Fruit fly (Drosophila melanogaster) whole organism, prepupa: ENCODE results near the gene CG12951.

Experiments used
- Blimp-1 ChIP-seq: fragments of 200-800 bp; sonication (Bioruptor generic); optimal IDR thresholded peaks from 3 replicates; lab custom pipeline; 2017; ENCODE audit warnings: missing biosample characterization, missing genetic modification characterization, mild to moderate bottlenecking, moderate library complexity, missing genetic modification reagents
- CG10631 ChIP-seq: fragments of 200-800 bp; sonication (Bioruptor generic); optimal IDR thresholded peaks from 2 replicates; lab custom pipeline; 2016; ENCODE audit warnings: missing biosample characterization, missing genetic modification characterization
- CG10669 ChIP-seq: fragments of 200-800 bp; sonication (Bioruptor generic); optimal IDR thresholded peaks from 3 replicates; lab custom pipeline; 2018; ENCODE audit warnings: missing biosample characterization, mild to moderate bottlenecking, missing genetic modification characterization, moderate library complexity
- CG11762 ChIP-seq: fragments of 200-800 bp; sonication (Bioruptor generic); optimal IDR thresholded peaks from 3 replicates; lab custom pipeline; 2016; ENCODE audit warnings: missing biosample characterization, missing genetic modification characterization; ENCODE audit not compliant: insufficient read depth
- CG15336 ChIP-seq: fragments of 200-800 bp; sonication (Bioruptor generic); IDR thresholded peaks from 2 replicates; pipeline ENCODE4 v1.3.6; 2022; ENCODE audit warnings: missing biosample characterization, missing genetic modification characterization
- CG16779 ChIP-seq: fragments of 200-800 bp; sonication (Bioruptor generic); optimal IDR thresholded peaks from 3 replicates; lab custom pipeline; 2017; ENCODE audit warnings: missing biosample characterization, mild to moderate bottlenecking, missing genetic modification characterization
- CG3032 ChIP-seq: fragments of 200-800 bp; optimal IDR thresholded peaks from 2 replicates; lab custom pipeline; 2019; ENCODE audit warnings: missing biosample characterization, mild to moderate bottlenecking, missing genetic modification characterization, moderate library complexity
- CG31627 ChIP-seq: fragments of 200-800 bp; sonication (Bioruptor generic); optimal IDR thresholded peaks from 3 replicates; lab custom pipeline; 2016; ENCODE audit warnings: missing biosample characterization, missing genetic modification characterization
- CG34406 ChIP-seq: fragments of 200-800 bp; sonication (Bioruptor generic); optimal IDR thresholded peaks from 3 replicates; lab custom pipeline; 2016; ENCODE audit warnings: missing biosample characterization, missing genetic modification characterization
- CG3919 ChIP-seq: fragments of 200-800 bp; sonication (Bioruptor generic); optimal IDR thresholded peaks from 3 replicates; lab custom pipeline; 2016; ENCODE audit warnings: missing biosample characterization, missing genetic modification characterization
- CG4318 ChIP-seq: fragments of 200-800 bp; sonication (Bioruptor generic); optimal IDR thresholded peaks from 3 replicates; lab custom pipeline; 2017; ENCODE audit warnings: missing biosample characterization, mild to moderate bottlenecking, missing genetic modification characterization
- CG6276 ChIP-seq: fragments of 200-800 bp; sonication (Bioruptor generic); optimal IDR thresholded peaks from 2 replicates; lab custom pipeline; 2017; ENCODE audit warnings: missing biosample characterization, mild to moderate bottlenecking, missing genetic modification characterization
- CG6792 ChIP-seq: fragments of 200-800 bp; sonication (Bioruptor generic); optimal IDR thresholded peaks from 3 replicates; lab custom pipeline; 2016; ENCODE audit warnings: missing biosample characterization, missing genetic modification characterization
- CG6808 ChIP-seq: fragments of 200-800 bp; sonication (Bioruptor generic); optimal IDR thresholded peaks from 3 replicates; lab custom pipeline; 2017; ENCODE audit warnings: missing biosample characterization, missing genetic modification characterization, mild to moderate bottlenecking, moderate library complexity, missing genetic modification reagents
- CG6854 ChIP-seq: fragments of 200-800 bp; sonication (Bioruptor generic); optimal IDR thresholded peaks from 2 replicates; lab custom pipeline; 2017; ENCODE audit warnings: missing biosample characterization, mild to moderate bottlenecking, missing genetic modification characterization
- CG7368 ChIP-seq: fragments of 200-800 bp; sonication (Bioruptor generic); optimal IDR thresholded peaks from 3 replicates; lab custom pipeline; 2016; ENCODE audit warnings: missing biosample characterization, missing genetic modification characterization
- CG8119 ChIP-seq: fragments of 200-800 bp; sonication (Bioruptor generic); IDR thresholded peaks from 3 replicates; pipeline ENCODE4 v1.3.6; 2022; ENCODE audit warnings: missing biosample characterization, missing genetic modification characterization
- CG9139 ChIP-seq: fragments of 200-800 bp; sonication (Bioruptor generic); optimal IDR thresholded peaks from 3 replicates; lab custom pipeline; 2017; ENCODE audit warnings: missing biosample characterization, mild to moderate bottlenecking, missing genetic modification characterization
- Eip75B ChIP-seq: fragments of 200-800 bp; sonication (Bioruptor generic); optimal IDR thresholded peaks from 3 replicates; lab custom pipeline; 2016; ENCODE audit warnings: missing biosample characterization, missing genetic modification characterization
- Eip78C ChIP-seq: fragments of 200-800 bp; sonication (Bioruptor generic); peaks from one replicate; lab custom pipeline; 2016; ENCODE audit warnings: missing biosample characterization, missing genetic modification characterization
- Eip93F ChIP-seq: fragments of 200-800 bp; sonication (Bioruptor generic); optimal IDR thresholded peaks from 2 replicates; lab custom pipeline; 2016; ENCODE audit warnings: missing biosample characterization, mild to moderate bottlenecking, missing genetic modification characterization
- Ets21C ChIP-seq: fragments of 200-800 bp; sonication (Bioruptor generic); optimal IDR thresholded peaks from 3 replicates; lab custom pipeline; 2016; ENCODE audit warnings: missing biosample characterization, missing genetic modification characterization
- Ets96B ChIP-seq: fragments of 200-800 bp; optimal IDR thresholded peaks from 2 replicates; lab custom pipeline; 2019; ENCODE audit warnings: missing biosample characterization, mild to moderate bottlenecking, missing genetic modification characterization, moderate library complexity
- Hr39 ChIP-seq: fragments of 200-800 bp; sonication (Bioruptor generic); optimal IDR thresholded peaks from 2 replicates; lab custom pipeline; 2016; ENCODE audit warnings: missing biosample characterization, missing genetic modification characterization
- Hr4 ChIP-seq: fragments of 200-800 bp; sonication (Bioruptor generic); optimal IDR thresholded peaks from 3 replicates; lab custom pipeline; 2016; ENCODE audit warnings: missing biosample characterization, missing genetic modification characterization
- Lpt ChIP-seq: fragments of 200-800 bp; sonication (Bioruptor generic); optimal IDR thresholded peaks from 3 replicates; lab custom pipeline; 2016; ENCODE audit warnings: missing biosample characterization, missing genetic modification characterization
- Met ChIP-seq: fragments of 200-800 bp; sonication (Bioruptor generic); optimal IDR thresholded peaks from 3 replicates; lab custom pipeline; 2016; ENCODE audit warnings: missing biosample characterization, missing genetic modification characterization
- Smox ChIP-seq: fragments of 200-800 bp; sonication (Bioruptor generic); optimal IDR thresholded peaks from 3 replicates; lab custom pipeline; 2016; ENCODE audit warnings: missing biosample characterization, missing genetic modification characterization
- Sox14 ChIP-seq: fragments of 200-800 bp; sonication (Bioruptor generic); optimal IDR thresholded peaks from 3 replicates; lab custom pipeline; 2016; ENCODE audit warnings: missing biosample characterization, missing genetic modification characterization
- achi ChIP-seq: fragments of 200-800 bp; sonication (Bioruptor generic); optimal IDR thresholded peaks from 3 replicates; lab custom pipeline; 2016; ENCODE audit warnings: missing biosample characterization, missing genetic modification characterization
- acj6 ChIP-seq: fragments of 200-800 bp; sonication (Bioruptor generic); optimal IDR thresholded peaks from 3 replicates; lab custom pipeline; 2016; ENCODE audit warnings: missing biosample characterization, missing genetic modification characterization
- cyc ChIP-seq: fragments of 200-800 bp; sonication (Bioruptor generic); optimal IDR thresholded peaks from 3 replicates; lab custom pipeline; 2016; ENCODE audit warnings: missing biosample characterization, missing genetic modification characterization
- dac ChIP-seq: fragments of 200-800 bp; sonication (Bioruptor generic); optimal IDR thresholded peaks from 2 replicates; lab custom pipeline; 2017; ENCODE audit warnings: missing biosample characterization, mild to moderate bottlenecking, missing genetic modification characterization
- dsx ChIP-seq: fragments of 200-800 bp; optimal IDR thresholded peaks from 3 replicates; lab custom pipeline; 2019; ENCODE audit warnings: missing biosample characterization, mild to moderate bottlenecking, missing genetic modification characterization, moderate library complexity; ENCODE audit not compliant: poor library complexity, severe bottlenecking
- esn ChIP-seq: fragments of 200-800 bp; sonication (Bioruptor generic); optimal IDR thresholded peaks from 2 replicates; lab custom pipeline; 2016; ENCODE audit warnings: missing biosample characterization, mild to moderate bottlenecking, missing genetic modification characterization, moderate library complexity
- fd59A ChIP-seq: fragments of 200-800 bp; sonication (Bioruptor generic); optimal IDR thresholded peaks from 2 replicates; lab custom pipeline; 2017; ENCODE audit warnings: missing biosample characterization, mild to moderate bottlenecking, missing genetic modification characterization, missing genetic modification reagents
- fkh ChIP-seq: fragments of 200-800 bp; sonication (Bioruptor generic); optimal IDR thresholded peaks from 3 replicates; lab custom pipeline; 2017; ENCODE audit warnings: missing biosample characterization, mild to moderate bottlenecking, missing genetic modification characterization, moderate library complexity
- lz ChIP-seq: fragments of 200-800 bp; sonication (Bioruptor generic); optimal IDR thresholded peaks from 3 replicates; lab custom pipeline; 2016; ENCODE audit warnings: missing biosample characterization, missing genetic modification characterization
- net ChIP-seq: fragments of 200-800 bp; sonication (Bioruptor generic); optimal IDR thresholded peaks from 3 replicates; lab custom pipeline; 2016; ENCODE audit warnings: missing biosample characterization, missing genetic modification characterization
- pdm3 ChIP-seq: fragments of 200-800 bp; sonication (Bioruptor generic); optimal IDR thresholded peaks from 3 replicates; lab custom pipeline; 2016; ENCODE audit warnings: missing biosample characterization, missing genetic modification characterization
- spab ChIP-seq: fragments of 200-800 bp; sonication (Bioruptor generic); optimal IDR thresholded peaks from 2 replicates; lab custom pipeline; 2017; ENCODE audit warnings: missing biosample characterization, mild to moderate bottlenecking, missing genetic modification characterization, missing genetic modification reagents
- ss ChIP-seq, 2 experiments: fragments of 200-800 bp; sonication (Bioruptor generic); optimal IDR thresholded peaks; 2 replicates in 1 of 2; 3 replicates in 1 of 2; lab custom pipeline; 2017 to 2018; ENCODE audit warnings: mild to moderate bottlenecking in 2 of 2, missing biosample characterization in 2 of 2, missing genetic modification characterization in 2 of 2, moderate library complexity in 1 of 2
- svp ChIP-seq: fragments of 200-800 bp; sonication (Bioruptor generic); peaks from one replicate; lab custom pipeline; 2016; ENCODE audit warnings: missing biosample characterization, missing genetic modification characterization
- topi ChIP-seq: fragments of 200-800 bp; sonication (Bioruptor generic); optimal IDR thresholded peaks from 3 replicates; lab custom pipeline; 2016; ENCODE audit warnings: missing biosample characterization, missing genetic modification characterization
- vri ChIP-seq: fragments of 200-800 bp; sonication (Bioruptor generic); optimal IDR thresholded peaks from 3 replicates; lab custom pipeline; 2016; ENCODE audit warnings: missing biosample characterization, mild to moderate bottlenecking, missing genetic modification characterization

Gene CG12951

DNA sequence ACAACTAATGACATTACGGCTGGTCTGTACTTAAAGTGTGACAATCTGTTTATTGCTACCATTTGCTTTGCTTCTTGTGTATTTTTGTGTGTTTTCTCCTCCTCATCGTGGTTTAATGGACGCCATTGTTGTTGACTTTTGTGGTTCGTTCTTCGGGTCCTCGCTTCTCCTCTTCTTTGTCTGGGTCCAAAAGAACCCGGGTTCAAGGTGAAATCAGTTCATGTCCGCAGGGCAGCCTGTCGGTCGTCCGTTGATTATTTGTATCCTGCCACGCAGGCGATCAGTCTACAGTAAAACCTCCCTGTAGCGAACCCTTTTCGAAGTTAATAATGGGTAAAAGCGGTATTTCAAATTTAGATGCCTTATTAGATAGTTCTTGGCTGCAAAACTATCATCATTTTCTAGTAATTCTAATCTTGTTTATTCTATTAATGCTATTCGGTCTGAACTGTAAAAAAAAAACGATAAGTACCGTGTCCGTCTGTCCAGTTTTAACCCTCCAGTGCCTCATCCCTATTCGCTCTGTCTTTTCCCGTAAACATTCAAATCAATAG lies 19.2 kb upstream of the CG12951 start:
- TF ChIP-seq CG3919 (GFP tag; lab: Kevin White, UChicago) (peak; percentile 14), CG16779 (tag; lab: Kevin White, UChicago) (no peak), CG31627 (peak; percentile 33), net (GFP tag; lab: Kevin White, UChicago) (no peak), Ets96B (tag; lab: Kevin White, UChicago) (peak; percentile 7), CG3032 (tag; lab: Kevin White, UChicago) (no peak), CG6808 (peak; percentile 40), Sox14 (peak; percentile 6), Blimp-1 (GFP tag; lab: Kevin White, UChicago) (no peak), Eip75B (GFP tag; lab: Kevin White, UChicago) (peak; percentile 8), fkh (GFP tag; lab: Kevin White, UChicago) (peak; percentile 44), Eip78C (peak; percentile 69), CG6792 (GFP tag; lab: Kevin White, UChicago) (peak; percentile 20), dac (GFP tag; lab: Kevin White, UChicago) (no peak), Met (GFP tag; lab: Kevin White, UChicago) (no peak), svp (GFP tag; lab: Kevin White, UChicago) (peak; percentile 74), Smox (GFP tag; lab: Kevin White, UChicago) (no peak), lz (GFP tag; lab: Kevin White, UChicago) (peak; percentile 22), spab (peak; percentile 10), topi (GFP tag; lab: Kevin White, UChicago) (peak; percentile 18), CG10669 (peak; percentile 14), Lpt (GFP tag; lab: Kevin White, UChicago) (no peak), esn (peak; percentile 30), cyc (GFP tag; lab: Kevin White, UChicago) (peak; percentile 25), CG10631 (GFP tag; lab: Kevin White, UChicago) (peak; percentile 3), CG11762 (GFP tag; lab: Kevin White, UChicago) (no peak), vri (GFP tag; lab: Kevin White, UChicago) (peak; percentile 27), CG9139 (GFP tag; lab: Kevin White, UChicago) (no peak), Hr39 (GFP tag; lab: Kevin White, UChicago) (peak; percentile 33), dsx (GFP tag; lab: Kevin White, UChicago) (no peak)
- TF ChIP-seq, all 60 proteins: peak for 19

DNA sequence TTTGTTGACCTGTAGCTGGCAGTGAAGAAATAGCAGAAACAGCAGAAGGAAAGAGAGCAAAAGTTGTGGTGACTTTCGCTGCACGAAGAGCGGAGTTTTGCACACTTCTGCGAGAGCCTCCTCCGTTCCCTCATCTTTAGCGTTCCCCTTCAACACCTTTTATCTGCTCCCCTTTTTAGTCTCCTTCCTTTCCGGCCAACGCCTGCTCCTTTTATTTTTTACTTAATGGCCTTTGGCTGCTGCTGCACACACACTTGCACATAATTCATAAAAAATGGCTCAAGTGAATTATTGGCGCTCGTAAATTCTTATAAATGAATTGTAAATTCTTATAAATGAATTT lies 18.2 kb upstream of the CG12951 start:
- TF ChIP-seq spab (no peak), achi (GFP tag; lab: Kevin White, UChicago) (no peak), Blimp-1 (GFP tag; lab: Kevin White, UChicago) (peak; percentile 88), Hr4 (GFP tag; lab: Kevin White, UChicago) (no peak), pdm3 (GFP tag; lab: Kevin White, UChicago) (no peak), CG16779 (tag; lab: Kevin White, UChicago) (no peak), CG15336 (GFP tag; lab: Robert Waterston, UW) (no peak; the same call in 1 of the 2 replicates), acj6 (GFP tag; lab: Kevin White, UChicago) (no peak), Ets21C (GFP tag; lab: Kevin White, UChicago) (no peak), dsx (GFP tag; lab: Kevin White, UChicago) (peak; percentile 11), CG10669 (no peak), CG6276 (GFP tag; lab: Kevin White, UChicago) (no peak), svp (GFP tag; lab: Kevin White, UChicago) (peak; percentile 47), CG4318 (no peak), CG9139 (GFP tag; lab: Kevin White, UChicago) (no peak), CG10631 (GFP tag; lab: Kevin White, UChicago) (no peak), CG3032 (tag; lab: Kevin White, UChicago) (no peak), CG34406 (GFP tag; lab: Kevin White, UChicago) (no peak), CG7368 (GFP tag; lab: Kevin White, UChicago) (no peak), Eip78C (no peak), ss (GFP tag; optimal IDR thresholded peaks at IDR 0.05; lab: Kevin White, UChicago) (peak in 1 of 2 experiments; percentile 24), Eip93F (GFP tag; lab: Kevin White, UChicago) (peak; percentile 54), CG6854 (GFP tag; lab: Kevin White, UChicago) (no peak), CG6792 (GFP tag; lab: Kevin White, UChicago) (no peak), fd59A (GFP tag; lab: Kevin White, UChicago) (no peak), vri (GFP tag; lab: Kevin White, UChicago) (no peak), dac (GFP tag; lab: Kevin White, UChicago) (no peak), net (GFP tag; lab: Kevin White, UChicago) (no peak), CG8119 (GFP tag; lab: Robert Waterston, UW) (0 out of 3 replicates have a peak, but pooled peaks have one; percentile 11), CG6808 (no peak), fkh (GFP tag; lab: Kevin White, UChicago) (no peak), CG3919 (GFP tag; lab: Kevin White, UChicago) (no peak)
